Worm (Caenorhabditis elegans) whole organism, L4 larva: ENCODE results near the gene cts-1.

Experiments
- D1046.2 ChIP-seq: fragments of 200-800 bp; sonication (Bioruptor generic); IDR thresholded peaks from 2 replicates; pipeline ENCODE4 v1.3.6; 2022; ENCODE audit warnings: missing genetic modification characterization, missing compliant biosample characterization
- F26F4.8 ChIP-seq: fragments of 200-800 bp; sonication (Bioruptor generic); conservative IDR thresholded peaks from 2 replicates; pipeline ENCODE4 v1.3.6; 2022; ENCODE audit warnings: missing genetic modification characterization, missing compliant biosample characterization
- F37D6.2 ChIP-seq: sonication (generic microtip); optimal IDR thresholded peaks from 2 replicates; lab custom pipeline; 2016; ENCODE audit warnings: mild to moderate bottlenecking, missing genetic modification characterization, missing compliant biosample characterization
- F44E2.7 ChIP-seq: fragments of 200-800 bp; sonication (Bioruptor generic); IDR thresholded peaks from 2 replicates; pipeline ENCODE4 v2.1.2; 2022; ENCODE audit warnings: missing genetic modification characterization, missing compliant biosample characterization
- Y48G9A.11 ChIP-seq: fragments of 200-800 bp; sonication (Bioruptor generic); IDR thresholded peaks from 2 replicates; pipeline ENCODE4 v1.3.6; 2022; ENCODE audit warnings: missing genetic modification reagents, missing genetic modification characterization, missing compliant biosample characterization
- Y5F2A.4 ChIP-seq: fragments of 200-800 bp; sonication (Bioruptor generic); optimal IDR thresholded peaks from 2 replicates; lab custom pipeline; 2018; ENCODE audit warnings: mild to moderate bottlenecking, missing genetic modification characterization, missing compliant biosample characterization
- Y75B8A.6 ChIP-seq: fragments of 200-800 bp; sonication (Bioruptor generic); IDR thresholded peaks from 2 replicates; pipeline ENCODE4 v1.3.6; 2022; ENCODE audit warnings: missing genetic modification reagents, missing genetic modification characterization, missing compliant biosample characterization
- ZK546.5 ChIP-seq, 2 experiments: sonication (generic microtip); optimal IDR thresholded peaks; 2 replicates each; lab custom pipeline; 2017; ENCODE audit warnings: missing biosample characterization in 2 of 2, missing genetic modification characterization in 2 of 2
- ama-1 ChIP-seq: fragments of 150-350 bp; optimal IDR thresholded peaks from 2 replicates; lab custom pipeline; 2014; ENCODE audit warnings: inconsistent platforms, mixed read lengths
- arid-1 ChIP-seq: fragments of 200-800 bp; sonication (Bioruptor generic); conservative IDR thresholded peaks from 2 replicates; pipeline ENCODE4 v1.3.6; 2022; ENCODE audit warnings: missing genetic modification reagents, missing genetic modification characterization, missing compliant biosample characterization
- ceh-28 ChIP-seq: fragments of 150-350 bp; optimal IDR thresholded peaks from 2 replicates; lab custom pipeline; 2014; ENCODE audit warnings: missing biosample characterization, missing genetic modification reagents, missing genetic modification characterization
- ceh-32 ChIP-seq: sonication (generic microtip); optimal IDR thresholded peaks from 2 replicates; lab custom pipeline; 2016; ENCODE audit warnings: mild to moderate bottlenecking, missing genetic modification characterization, missing compliant biosample characterization; ENCODE audit not compliant: poor library complexity
- ceh-62 ChIP-seq: sonication (generic microtip); optimal IDR thresholded peaks from 2 replicates; lab custom pipeline; 2017; ENCODE audit warnings: missing biosample characterization, missing genetic modification characterization
- ceh-82 ChIP-seq: sonication (generic microtip); optimal IDR thresholded peaks from 2 replicates; lab custom pipeline; 2017; ENCODE audit warnings: missing biosample characterization, missing genetic modification characterization
- ces-1 ChIP-seq: fragments of 150-350 bp; sonication (generic microtip); optimal IDR thresholded peaks from 4 replicates; lab custom pipeline; 2014; ENCODE audit warnings: missing biosample characterization, missing genetic modification reagents, missing genetic modification characterization
- cey-2 ChIP-seq: sonication (generic microtip); optimal IDR thresholded peaks from 3 replicates; lab custom pipeline; 2017; ENCODE audit warnings: missing genetic modification characterization, mild to moderate bottlenecking, missing compliant biosample characterization, antibody characterized with exemption, borderline replicate concordance; ENCODE audit not compliant: insufficient read depth
- ctbp-1 ChIP-seq: fragments of 200-800 bp; sonication (Bioruptor generic); IDR thresholded peaks from 2 replicates; pipeline ENCODE4 v1.3.6; 2022; ENCODE audit warnings: missing genetic modification reagents, missing genetic modification characterization, missing compliant biosample characterization
- dmd-8 ChIP-seq: fragments of 200-800 bp; sonication (Bioruptor generic); IDR thresholded peaks from 2 replicates; pipeline ENCODE4 v1.3.6; 2022; ENCODE audit warnings: missing genetic modification characterization, missing compliant biosample characterization
- dpl-1 ChIP-seq: fragments of 150-350 bp; optimal IDR thresholded peaks from 2 replicates; lab custom pipeline; 2014; ENCODE audit warnings: missing biosample characterization, missing genetic modification reagents, missing genetic modification characterization
- egl-43 ChIP-seq: fragments of 200-800 bp; sonication (Bioruptor generic); IDR thresholded peaks from 2 replicates; pipeline ENCODE4 v1.3.6; 2022; ENCODE audit warnings: missing genetic modification reagents, missing genetic modification characterization, missing compliant biosample characterization
- gei-8 ChIP-seq: fragments of 200-800 bp; sonication (Bioruptor generic); optimal IDR thresholded peaks from 2 replicates; lab custom pipeline; 2018; ENCODE audit warnings: mild to moderate bottlenecking, missing genetic modification characterization, missing compliant biosample characterization
- hif-1 ChIP-seq, 2 experiments: sonication (generic microtip); optimal IDR thresholded peaks; 2 replicates each; lab custom pipeline; 2016 to 2017; ENCODE audit warnings: missing compliant biosample characterization in 2 of 2, missing genetic modification characterization in 2 of 2, missing genetic modification reagents in 2 of 2, missing genotype in 2 of 2, mild to moderate bottlenecking in 1 of 2
- hlh-11 ChIP-seq: fragments of 200-800 bp; sonication (Bioruptor generic); optimal IDR thresholded peaks from 2 replicates; lab custom pipeline; 2018; ENCODE audit warnings: mild to moderate bottlenecking, missing genetic modification characterization, missing compliant biosample characterization
- lim-7 ChIP-seq: fragments of 200-800 bp; sonication (Bioruptor generic); IDR thresholded peaks from 2 replicates; pipeline ENCODE4 v1.3.6; 2022; ENCODE audit warnings: missing genetic modification characterization, missing compliant biosample characterization
- lin-15B ChIP-seq: fragments of 150-350 bp; sonication (generic microtip); optimal IDR thresholded peaks from 3 replicates; lab custom pipeline; 2014; ENCODE audit warnings: missing biosample characterization, missing genetic modification characterization
- lin-29 ChIP-seq: fragments of 200-800 bp; sonication (Bioruptor generic); IDR thresholded peaks from 2 replicates; pipeline ENCODE4 v1.3.6; 2022; ENCODE audit warnings: missing genetic modification reagents, missing genetic modification characterization, missing compliant biosample characterization
- lin-38 ChIP-seq: fragments of 200-800 bp; sonication (Bioruptor generic); IDR thresholded peaks from 2 replicates; pipeline ENCODE4 v1.3.6; 2022; ENCODE audit warnings: missing genetic modification reagents, missing genetic modification characterization, missing compliant biosample characterization
- lsy-2 ChIP-seq, 2 experiments: fragments of 150-350 bp in 1 of 2; sonication (generic microtip) in 1 of 2; optimal IDR thresholded peaks; 2 replicates each; lab custom pipeline; 2014 to 2017; ENCODE audit warnings: missing biosample characterization in 2 of 2, missing genetic modification characterization in 2 of 2
- madf-5 ChIP-seq, 2 experiments: fragments of 200-800 bp; sonication (Bioruptor generic); IDR thresholded peaks; 2 replicates each; pipeline ENCODE4 v1.3.6; 2022; ENCODE audit warnings: missing compliant biosample characterization in 2 of 2, missing genetic modification characterization in 2 of 2
- nhr-102 ChIP-seq: sonication (generic microtip); optimal IDR thresholded peaks from 2 replicates; lab custom pipeline; 2016; ENCODE audit warnings: mild to moderate bottlenecking, missing genetic modification characterization, moderate library complexity, missing compliant biosample characterization
- nhr-11 ChIP-seq: fragments of 150-350 bp; optimal IDR thresholded peaks from 2 replicates; lab custom pipeline; 2014; ENCODE audit warnings: missing biosample characterization, missing genetic modification characterization
- nhr-25 ChIP-seq: sonication (generic microtip); optimal IDR thresholded peaks from 2 replicates; lab custom pipeline; 2017; ENCODE audit warnings: missing genetic modification characterization, mild to moderate bottlenecking, missing compliant biosample characterization, antibody characterized with exemption, moderate library complexity, borderline replicate concordance; ENCODE audit not compliant: insufficient read depth
- nhr-28 ChIP-seq: fragments of 150-350 bp; optimal IDR thresholded peaks from 2 replicates; lab custom pipeline; 2014; ENCODE audit warnings: missing biosample characterization, missing genetic modification characterization
- nhr-41 ChIP-seq: fragments of 200-800 bp; sonication (Bioruptor generic); IDR thresholded peaks from 2 replicates; pipeline ENCODE4 v1.3.6; 2022; ENCODE audit warnings: missing genetic modification reagents, missing genetic modification characterization, missing compliant biosample characterization
- nhr-42 ChIP-seq: fragments of 200-800 bp; sonication (Bioruptor generic); IDR thresholded peaks from 2 replicates; pipeline ENCODE4 v1.3.6; 2022; ENCODE audit warnings: missing genetic modification characterization, missing compliant biosample characterization
- nhr-6 ChIP-seq: fragments of 150-350 bp; optimal IDR thresholded peaks from 2 replicates; lab custom pipeline; 2014; ENCODE audit warnings: missing biosample characterization, missing genetic modification characterization
- nhr-76 ChIP-seq: fragments of 150-350 bp; optimal IDR thresholded peaks from 2 replicates; lab custom pipeline; 2014; ENCODE audit warnings: missing biosample characterization, missing genetic modification characterization
- pha-4 ChIP-seq, 2 experiments: fragments of 150-350 bp in 1 of 2; fragments of 200-800 bp in 1 of 2; sonication (Bioruptor generic) in 1 of 2; IDR thresholded peaks in 1 of 2; optimal IDR thresholded peaks in 1 of 2; 2 replicates each; pipeline versions ENCODE4 v1.3.6 to Lab custom; 2014 to 2022; ENCODE audit warnings: missing genetic modification characterization in 2 of 2, missing genetic modification reagents in 2 of 2, missing biosample characterization in 1 of 2, missing compliant biosample characterization in 1 of 2
- php-3 ChIP-seq: fragments of 200-800 bp; sonication (Bioruptor generic); IDR thresholded peaks from 2 replicates; pipeline ENCODE4 v1.3.6; 2022; ENCODE audit warnings: missing genetic modification reagents, missing genetic modification characterization, missing compliant biosample characterization
- pqm-1 ChIP-seq: sonication (generic microtip); optimal IDR thresholded peaks from 2 replicates; lab custom pipeline; 2017; ENCODE audit warnings: missing biosample characterization, missing genetic modification characterization
- saeg-2 ChIP-seq: fragments of 200-800 bp; sonication (Bioruptor generic); IDR thresholded peaks from 2 replicates; pipeline ENCODE4 v1.3.6; 2022; ENCODE audit warnings: missing genetic modification reagents, missing genetic modification characterization, missing compliant biosample characterization
- set-16 ChIP-seq: fragments of 200-800 bp; sonication (Bioruptor generic); IDR thresholded peaks from 2 replicates; pipeline ENCODE4 v1.3.6; 2022; ENCODE audit warnings: missing genetic modification reagents, missing genetic modification characterization, missing compliant biosample characterization
- skn-1 ChIP-seq: fragments of 150-350 bp; optimal IDR thresholded peaks from 2 replicates; lab custom pipeline; 2014; ENCODE audit warnings: missing biosample characterization, missing genetic modification characterization
- snpc-1.2 ChIP-seq: fragments of 200-800 bp; sonication (Bioruptor generic); IDR thresholded peaks from 2 replicates; pipeline ENCODE4 v1.3.6; 2022; ENCODE audit warnings: missing genetic modification reagents, missing genetic modification characterization, missing compliant biosample characterization
- spr-1 ChIP-seq: sonication (generic microtip); optimal IDR thresholded peaks from 2 replicates; lab custom pipeline; 2016; ENCODE audit warnings: mild to moderate bottlenecking, missing genetic modification characterization, missing compliant biosample characterization
- spr-3 ChIP-seq: fragments of 200-800 bp; sonication (Bioruptor generic); optimal IDR thresholded peaks from 2 replicates; lab custom pipeline; 2018; ENCODE audit warnings: mild to moderate bottlenecking, missing genetic modification characterization, missing compliant biosample characterization
- tra-1 ChIP-seq: fragments of 200-800 bp; sonication (Bioruptor generic); IDR thresholded peaks from 2 replicates; pipeline ENCODE4 v1.3.6; 2022; ENCODE audit warnings: missing genetic modification reagents, missing genetic modification characterization, missing compliant biosample characterization
- unc-39 ChIP-seq: sonication (generic microtip); optimal IDR thresholded peaks from 2 replicates; lab custom pipeline; 2017; ENCODE audit warnings: missing biosample characterization, missing genetic modification characterization
- vab-7 ChIP-seq: fragments of 200-800 bp; sonication (Bioruptor generic); IDR thresholded peaks from 2 replicates; pipeline ENCODE4 v1.3.6; 2022; ENCODE audit warnings: missing genetic modification reagents, missing genetic modification characterization, missing compliant biosample characterization
- zfp-3 ChIP-seq: fragments of 200-800 bp; sonication (Bioruptor generic); conservative IDR thresholded peaks from 2 replicates; pipeline ENCODE4 v1.3.6; 2022; ENCODE audit warnings: missing genetic modification reagents, missing genetic modification characterization, missing compliant biosample characterization
- zip-11 ChIP-seq: fragments of 200-800 bp; sonication (Bioruptor generic); IDR thresholded peaks from 2 replicates; pipeline ENCODE4 v1.3.6; 2022; ENCODE audit warnings: missing genetic modification characterization, missing compliant biosample characterization
- ztf-11 ChIP-seq: fragments of 150-350 bp; optimal IDR thresholded peaks from 2 replicates; lab custom pipeline; 2014; ENCODE audit warnings: missing biosample characterization, missing genetic modification characterization

Gene cts-1

ce11 chrIII:10218587-10218986 lies 2.2 kb upstream of the cts-1 start, which contains the start of the genes rde-4 and cox-14 (continued):
- TF ChIP-seq nhr-102 (tag; lab: Kevin White, UChicago) (peak; percentile 34), lin-38 (GFP tag; lab: Robert Waterston, UW) (no peak), nhr-11 (tag; lab: Kevin White, UChicago) (no peak), php-3 (GFP tag; lab: Robert Waterston, UW) (no peak), F26F4.8 (GFP tag; lab: Robert Waterston, UW) (no peak), dmd-8 (no peak), ces-1 (no peak), dpl-1 (peak; percentile 93), egl-43 (GFP tag; lab: Robert Waterston, UW) (no peak), set-16 (GFP tag; lab: Robert Waterston, UW) (no peak), spr-3 (GFP tag; lab: Kevin White, UChicago) (no peak), lsy-2 (tag; optimal IDR thresholded peaks at IDR 0.05; lab: Kevin White, UChicago) (peak; percentile 96 to 100), snpc-1.2 (GFP tag; lab: Robert Waterston, UW) (no peak), lim-7 (GFP tag; lab: Robert Waterston, UW) (no peak), pqm-1 (tag; lab: Kevin White, UChicago) (no peak), F44E2.7 (GFP tag; lab: Robert Waterston, UW) (no peak), vab-7 (GFP tag; lab: Robert Waterston, UW) (no peak), gei-8 (GFP tag; lab: Kevin White, UChicago) (no peak), F37D6.2 (tag; lab: Kevin White, UChicago) (peak; percentile 30), nhr-76 (tag; lab: Kevin White, UChicago) (no peak), tra-1 (GFP tag; lab: Robert Waterston, UW) (no peak), lin-15B (tag; lab: Kevin White, UChicago) (no peak), hlh-11 (tag; lab: Kevin White, UChicago) (no peak), zfp-3 (no peak), saeg-2 (GFP tag; lab: Robert Waterston, UW) (no peak), D1046.2 (GFP tag; lab: Robert Waterston, UW) (no peak), zip-11 (GFP tag; lab: Robert Waterston, UW) (no peak), ceh-82 (tag; lab: Kevin White, UChicago) (no peak), Y75B8A.6 (GFP tag; lab: Robert Waterston, UW) (no peak), ceh-62 (tag; lab: Kevin White, UChicago) (no peak), hif-1 (tag; optimal IDR thresholded peaks at IDR 0.05; lab: Kevin White, UChicago) (no peak), ZK546.5 (tag; optimal IDR thresholded peaks at IDR 0.05; lab: Kevin White, UChicago) (no peak), Y5F2A.4 (GFP tag; lab: Kevin White, UChicago) (no peak), cey-2 (tag; lab: Kevin White, UChicago) (no peak), ama-1 (lab: Kevin White, UChicago) (peak; percentile 18), lin-29 (GFP tag; lab: Robert Waterston, UW) (no peak), ctbp-1 (GFP tag; lab: Robert Waterston, UW) (no peak), nhr-42 (no peak), nhr-25 (no peak), nhr-41 (GFP tag; lab: Robert Waterston, UW) (no peak), nhr-28 (peak; percentile 68), pha-4 (GFP tag; IDR thresholded peaks at IDR 0.05; lab: Robert Waterston, UW) (no peak), pha-4 (tag; optimal IDR thresholded peaks at IDR 0.05; lab: Kevin White, UChicago) (peak; percentile 57), arid-1 (GFP tag; lab: Robert Waterston, UW) (no peak), spr-1 (tag; lab: Kevin White, UChicago) (no peak), nhr-6 (peak; percentile 84), unc-39 (tag; lab: Kevin White, UChicago) (no peak), Y48G9A.11 (GFP tag; lab: Robert Waterston, UW) (no peak), madf-5 (GFP tag; IDR thresholded peaks at IDR 0.05; lab: Robert Waterston, UW) (no peak), ztf-11 (tag; lab: Kevin White, UChicago) (no peak), ceh-32 (no peak), skn-1 (no peak), ceh-28 (tag; lab: Kevin White, UChicago) (no peak)
